Worm (Caenorhabditis elegans) whole organism, midembryonic: Measurements from ENCODE around the gene C47E12.13.

Source experiments
- T22C8.4 ChIP-seq: fragments of 200-800 bp; sonication (Bioruptor generic); IDR thresholded peaks from 2 replicates; pipeline ENCODE4 v1.3.6; 2022; ENCODE audit warnings: missing genetic modification characterization, missing compliant biosample characterization
- cog-1 ChIP-seq: sonication (generic microtip); optimal IDR thresholded peaks from 2 replicates; lab custom pipeline; 2016; ENCODE audit warnings: missing genetic modification characterization, missing compliant biosample characterization
- flt-1 ChIP-seq: fragments of 200-800 bp; sonication (Bioruptor generic); IDR thresholded peaks from 2 replicates; pipeline ENCODE4 v1.3.6; 2022; ENCODE audit warnings: missing genetic modification characterization, missing compliant biosample characterization
- klf-2 ChIP-seq: fragments of 200-800 bp; sonication (Bioruptor generic); conservative IDR thresholded peaks from 2 replicates; pipeline ENCODE4 v1.3.6; 2022; ENCODE audit warnings: missing genetic modification reagents, missing genetic modification characterization, missing compliant biosample characterization
- med-1 ChIP-seq: sonication (generic microtip); optimal IDR thresholded peaks from 2 replicates; lab custom pipeline; 2017; ENCODE audit warnings: missing genetic modification characterization, mild to moderate bottlenecking, missing compliant biosample characterization, antibody characterized with exemption, missing genetic modification reagents; ENCODE audit not compliant: insufficient read depth
- ref-1 ChIP-seq: fragments of 200-800 bp; sonication (Bioruptor generic); conservative IDR thresholded peaks from 2 replicates; pipeline ENCODE4 v1.3.6; 2022; ENCODE audit warnings: missing genetic modification reagents, missing genetic modification characterization, missing compliant biosample characterization
- tab-1 ChIP-seq: fragments of 200-800 bp; sonication (Bioruptor generic); IDR thresholded peaks from 2 replicates; pipeline ENCODE4 v1.3.6; 2022; ENCODE audit warnings: missing genetic modification characterization, missing compliant biosample characterization
- ztf-23 ChIP-seq: fragments of 200-800 bp; sonication (Bioruptor generic); IDR thresholded peaks from 2 replicates; pipeline ENCODE4 v1.3.6; 2022; ENCODE audit warnings: missing genetic modification reagents, missing genetic modification characterization, missing compliant biosample characterization
- ztf-29 ChIP-seq: fragments of 200-800 bp; sonication (Bioruptor generic); IDR thresholded peaks from 2 replicates; pipeline ENCODE4 v1.3.6; 2022; ENCODE audit warnings: missing genetic modification reagents, missing genetic modification characterization, missing compliant biosample characterization

DNA sequence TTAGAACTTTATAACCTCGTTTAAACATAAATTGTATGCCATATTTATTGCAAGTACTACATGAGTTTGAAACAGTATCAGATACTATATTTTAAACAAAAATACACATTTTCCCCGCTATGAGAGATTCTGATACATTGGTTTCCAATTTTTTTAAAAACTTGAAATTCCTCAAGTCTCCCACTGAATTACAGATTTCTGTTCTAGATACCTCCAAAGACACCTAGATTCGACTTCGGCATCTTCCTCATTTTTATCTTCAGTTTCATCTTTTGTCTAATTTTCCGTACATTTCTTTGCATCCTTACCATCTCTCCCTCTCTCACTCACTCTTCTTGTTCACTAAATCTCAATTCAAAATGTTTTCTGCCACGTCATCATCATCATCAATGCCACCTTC, 42.7 kb downstream of the C47E12.13 start, which contains the start of gene T13H10.2:
- no peak for TF ChIP-seq ref-1
- TF ChIP-seq klf-2 (GFP tag; lab: Robert Waterston, UW), result no peak
- TF ChIP-seq ztf-23, result no peak
- TF ChIP-seq flt-1, result no peak
- no peak for TF ChIP-seq T22C8.4 (GFP tag; lab: Robert Waterston, UW)
- no peak for TF ChIP-seq tab-1 (GFP tag; lab: Robert Waterston, UW)
- TF ChIP-seq cog-1 (tag; lab: Kevin White, UChicago), result no peak
- no peak for TF ChIP-seq med-1 (GFP tag; lab: Kevin White, UChicago)
- no peak for TF ChIP-seq ztf-29
